Worm (Caenorhabditis elegans) whole organism, L2 larva: ENCODE results near the gene C27H6.8.

Experiments used
- C34F6.9 ChIP-seq: fragments of 150-350 bp; optimal IDR thresholded peaks from 2 replicates; lab custom pipeline; 2014; ENCODE audit warnings: missing biosample characterization, missing genetic modification characterization
- R02D3.7 ChIP-seq: fragments of 150-350 bp; optimal IDR thresholded peaks from 2 replicates; lab custom pipeline; 2014; ENCODE audit warnings: missing biosample characterization, missing genetic modification characterization
- Y55F3AM.14 ChIP-seq: fragments of 200-800 bp; sonication (Bioruptor generic); optimal IDR thresholded peaks from 2 replicates; lab custom pipeline; 2018; ENCODE audit warnings: mild to moderate bottlenecking, missing genetic modification characterization, missing compliant biosample characterization
- alr-1 ChIP-seq: fragments of 150-350 bp; optimal IDR thresholded peaks from 2 replicates; lab custom pipeline; 2014; ENCODE audit warnings: missing biosample characterization, missing genetic modification characterization
- aly-2 ChIP-seq: fragments of 150-350 bp; optimal IDR thresholded peaks from 2 replicates; lab custom pipeline; 2014; ENCODE audit warnings: missing biosample characterization, missing genetic modification characterization
- blmp-1 ChIP-seq: sonication (generic microtip); optimal IDR thresholded peaks from 2 replicates; lab custom pipeline; 2017; ENCODE audit warnings: missing genetic modification characterization, mild to moderate bottlenecking, missing compliant biosample characterization, antibody characterized with exemption, moderate library complexity; ENCODE audit not compliant: insufficient read depth
- ceh-16 ChIP-seq: fragments of 150-350 bp; optimal IDR thresholded peaks from 2 replicates; lab custom pipeline; 2014; ENCODE audit warnings: missing biosample characterization, missing genetic modification characterization
- crh-2 ChIP-seq: sonication (generic microtip); optimal IDR thresholded peaks from 2 replicates; lab custom pipeline; 2017; ENCODE audit warnings: missing biosample characterization, missing genetic modification characterization
- egl-27 ChIP-seq: sonication (generic microtip); optimal IDR thresholded peaks from 3 replicates; lab custom pipeline; 2017; ENCODE audit warnings: missing biosample characterization, missing genetic modification reagents, missing genetic modification characterization
- elt-1 ChIP-seq: fragments of 150-350 bp; optimal IDR thresholded peaks from 2 replicates; lab custom pipeline; 2014; ENCODE audit warnings: missing biosample characterization, missing genetic modification characterization
- gmeb-1 ChIP-seq: fragments of 150-350 bp; optimal IDR thresholded peaks from 2 replicates; lab custom pipeline; 2014; ENCODE audit warnings: missing biosample characterization, missing genetic modification characterization
- lin-11 ChIP-seq: fragments of 150-350 bp; sonication (generic microtip); optimal IDR thresholded peaks from 2 replicates; lab custom pipeline; 2014; ENCODE audit warnings: missing biosample characterization, missing genetic modification characterization, inconsistent platforms, mixed read lengths
- lin-13 ChIP-seq: fragments of 150-350 bp; optimal IDR thresholded peaks from 2 replicates; lab custom pipeline; 2014; ENCODE audit warnings: missing biosample characterization, missing genetic modification reagents, missing genetic modification characterization
- lin-39 ChIP-seq: fragments of 150-350 bp; optimal IDR thresholded peaks from 2 replicates; lab custom pipeline; 2014; ENCODE audit warnings: missing biosample characterization, missing genetic modification reagents, missing genetic modification characterization
- lsy-2 ChIP-seq, 2 experiments: fragments of 150-350 bp in 1 of 2; sonication (generic microtip) in 1 of 2; optimal IDR thresholded peaks; 2 replicates each; lab custom pipeline; 2014 to 2017; ENCODE audit warnings: missing biosample characterization in 2 of 2, missing genetic modification characterization in 2 of 2
- mab-5 ChIP-seq: fragments of 150-350 bp; optimal IDR thresholded peaks from 2 replicates; lab custom pipeline; 2014; ENCODE audit warnings: missing biosample characterization, missing genetic modification characterization
- mbf-1 ChIP-seq: sonication (generic microtip); optimal IDR thresholded peaks from 2 replicates; lab custom pipeline; 2017; ENCODE audit warnings: missing biosample characterization, missing genetic modification characterization
- nhr-10 ChIP-seq: sonication (generic microtip); optimal IDR thresholded peaks from 2 replicates; lab custom pipeline; 2017; ENCODE audit warnings: missing biosample characterization, missing genetic modification characterization
- nhr-11 ChIP-seq: fragments of 150-350 bp; optimal IDR thresholded peaks from 2 replicates; lab custom pipeline; 2014; ENCODE audit warnings: missing biosample characterization, missing genetic modification characterization
- nhr-12 ChIP-seq: fragments of 150-350 bp; optimal IDR thresholded peaks from 2 replicates; lab custom pipeline; 2014; ENCODE audit warnings: missing biosample characterization, missing genetic modification characterization
- nhr-129 ChIP-seq: fragments of 150-350 bp; optimal IDR thresholded peaks from 2 replicates; lab custom pipeline; 2014; ENCODE audit warnings: missing biosample characterization, missing genetic modification characterization
- nhr-21 ChIP-seq: fragments of 150-350 bp; optimal IDR thresholded peaks from 2 replicates; lab custom pipeline; 2014; ENCODE audit warnings: missing biosample characterization, missing genetic modification characterization
- nhr-25 ChIP-seq: fragments of 150-350 bp; sonication (generic microtip); optimal IDR thresholded peaks from 3 replicates; lab custom pipeline; 2014; ENCODE audit warnings: missing biosample characterization, missing genetic modification characterization
- nhr-6 ChIP-seq: fragments of 150-350 bp; optimal IDR thresholded peaks from 2 replicates; lab custom pipeline; 2014; ENCODE audit warnings: missing biosample characterization, missing genetic modification characterization
- nhr-77 ChIP-seq: fragments of 150-350 bp; optimal IDR thresholded peaks from 2 replicates; lab custom pipeline; 2014; ENCODE audit warnings: missing biosample characterization, missing genetic modification characterization
- skn-1 ChIP-seq: sonication (generic microtip); optimal IDR thresholded peaks from 2 replicates; lab custom pipeline; 2017; ENCODE audit warnings: missing biosample characterization, missing genetic modification characterization
- sma-3 ChIP-seq: sonication (generic microtip); optimal IDR thresholded peaks from 2 replicates; lab custom pipeline; 2016; ENCODE audit warnings: missing genetic modification reagents, missing genetic modification characterization, missing compliant biosample characterization
- sma-9 ChIP-seq, 2 experiments: fragments of 150-350 bp in 1 of 2; sonication (generic microtip) in 1 of 2; optimal IDR thresholded peaks; 2 replicates each; lab custom pipeline; 2014 to 2016; ENCODE audit warnings: missing genetic modification characterization in 2 of 2, mild to moderate bottlenecking in 1 of 2, missing biosample characterization in 1 of 2, missing compliant biosample characterization in 1 of 2, missing genetic modification reagents in 1 of 2, moderate library complexity in 1 of 2
- snpc-4 ChIP-seq: fragments of 150-350 bp; optimal IDR thresholded peaks from 2 replicates; lab custom pipeline; 2014; ENCODE audit warnings: missing biosample characterization, missing genetic modification characterization
- unc-55 ChIP-seq: fragments of 150-350 bp; sonication (generic microtip); optimal IDR thresholded peaks from 3 replicates; lab custom pipeline; 2014; ENCODE audit warnings: missing biosample characterization, missing genetic modification reagents, missing genetic modification characterization
- unc-62 ChIP-seq: fragments of 150-350 bp; optimal IDR thresholded peaks from 2 replicates; lab custom pipeline; 2014; ENCODE audit warnings: missing biosample characterization, missing genetic modification reagents, missing genetic modification characterization
- zag-1 ChIP-seq: fragments of 150-350 bp; optimal IDR thresholded peaks from 2 replicates; lab custom pipeline; 2014; ENCODE audit warnings: missing biosample characterization, missing genetic modification characterization
- ztf-1 ChIP-seq: fragments of 200-800 bp; sonication (Bioruptor generic); conservative IDR thresholded peaks from 2 replicates; pipeline ENCODE4 v1.3.6; 2022; ENCODE audit warnings: missing genetic modification characterization, missing compliant biosample characterization
- ztf-11 ChIP-seq: sonication (generic microtip); optimal IDR thresholded peaks from 2 replicates; lab custom pipeline; 2017; ENCODE audit warnings: missing biosample characterization, missing genetic modification characterization

C27H6.8 gene

ce11 chrV:10003315-10003969, 15.9 kb upstream of the C27H6.8 start (continued):
- TF ChIP-seq mab-5 (peak; percentile 15), nhr-12 (tag; lab: Kevin White, UChicago) (no peak), nhr-11 (tag; lab: Kevin White, UChicago) (peak; percentile 29), lin-39 (tag; lab: Kevin White, UChicago) (no peak), egl-27 (tag; lab: Kevin White, UChicago) (no peak), R02D3.7 (tag; lab: Kevin White, UChicago) (no peak), nhr-129 (tag; lab: Kevin White, UChicago) (peak; percentile 72), nhr-21 (peak; percentile 1), ceh-16 (tag; lab: Kevin White, UChicago) (no peak), lsy-2 (tag; optimal IDR thresholded peaks at IDR 0.05; lab: Kevin White, UChicago) (peak in 1 of 2 experiments; percentile 81), sma-3 (GFP tag; lab: Kevin White, UChicago) (no peak), gmeb-1 (tag; lab: Kevin White, UChicago) (no peak), Y55F3AM.14 (GFP tag; lab: Kevin White, UChicago) (no peak), aly-2 (tag; lab: Kevin White, UChicago) (no peak), ztf-1 (GFP tag; lab: Robert Waterston, UW) (no peak), nhr-25 (peak; percentile 38)

- TF ChIP-seq nhr-6 (tag; lab: Kevin White, UChicago) (peak; percentile 41), sma-9 (GFP tag; optimal IDR thresholded peaks at IDR 0.05; lab: Kevin White, UChicago) (peak; percentile 52), sma-9 (tag; optimal IDR thresholded peaks at IDR 0.05; lab: Kevin White, UChicago) (no peak), zag-1 (no peak), blmp-1 (peak; percentile 55), gmeb-1 (tag; lab: Kevin White, UChicago) (no peak), nhr-129 (tag; lab: Kevin White, UChicago) (peak; percentile 12), crh-2 (peak; percentile 38), skn-1 (no peak), nhr-25 (peak; percentile 60), ztf-1 (GFP tag; lab: Robert Waterston, UW) (no peak), nhr-11 (tag; lab: Kevin White, UChicago) (no peak)
Measured at ce11 chrV:10002720-10003119, 15.1 kb upstream of the C27H6.8 start.

- TF ChIP-seq mbf-1 (tag; lab: Kevin White, UChicago): no peak
- no peak for TF ChIP-seq lin-11 (tag; lab: Kevin White, UChicago)
- TF ChIP-seq alr-1 (tag; lab: Kevin White, UChicago): no peak
- TF ChIP-seq R02D3.7 (tag; lab: Kevin White, UChicago): no peak
Measured at ce11 chrV:10000760-10001159, 13.2 kb upstream of the C27H6.8 start, which contains the start of gene K08H10.10. Gene K08H10.10, plus strand, starts transcription at chrV:10001060.

ce11 chrV:9995791-9996190, 8.2 kb upstream of the C27H6.8 start, which contains the start of gene K08H10.6:
Gene K08H10.6, minus strand, starts transcription at chrV:9995891.
- TF ChIP-seq unc-62 (GFP tag; lab: Kevin White, UChicago): no peak
- no peak for TF ChIP-seq blmp-1
- no peak for TF ChIP-seq nhr-129 (tag; lab: Kevin White, UChicago)
- TF ChIP-seq snpc-4 (tag; lab: Kevin White, UChicago): no peak
- no peak for TF ChIP-seq ztf-11 (tag; lab: Kevin White, UChicago)
- TF ChIP-seq egl-27 (tag; lab: Kevin White, UChicago): no peak
- TF ChIP-seq mbf-1 (tag; lab: Kevin White, UChicago): no peak
- no peak for TF ChIP-seq unc-55 (GFP tag; lab: Kevin White, UChicago)
- no peak for TF ChIP-seq sma-3 (GFP tag; lab: Kevin White, UChicago)
- no peak for TF ChIP-seq elt-1 (tag; lab: Kevin White, UChicago)
- TF ChIP-seq nhr-12 (tag; lab: Kevin White, UChicago): no peak
- TF ChIP-seq nhr-10 (tag; lab: Kevin White, UChicago): no peak
- no peak for TF ChIP-seq crh-2
- TF ChIP-seq lin-13: no peak
- no peak for TF ChIP-seq C34F6.9
- no peak for TF ChIP-seq gmeb-1 (tag; lab: Kevin White, UChicago)
- no peak for TF ChIP-seq ceh-16 (tag; lab: Kevin White, UChicago)
- no peak for TF ChIP-seq Y55F3AM.14 (GFP tag; lab: Kevin White, UChicago)
- TF ChIP-seq skn-1: no peak
- TF ChIP-seq nhr-77 (tag; lab: Kevin White, UChicago): no peak
